Fruit fly (Drosophila melanogaster) whole organism: ENCODE data around the gene CG42542.

Experiments
- Dll ChIP-seq: fragments of >200 bp; optimal IDR thresholded peaks from 2 replicates; lab custom pipeline; 2017
- usp ChIP-seq: fragments of >200 bp; optimal IDR thresholded peaks from 2 replicates; lab custom pipeline; 2017; ENCODE audit warnings: missing biosample characterization, missing genetic modification characterization, mixed read lengths

DNA sequence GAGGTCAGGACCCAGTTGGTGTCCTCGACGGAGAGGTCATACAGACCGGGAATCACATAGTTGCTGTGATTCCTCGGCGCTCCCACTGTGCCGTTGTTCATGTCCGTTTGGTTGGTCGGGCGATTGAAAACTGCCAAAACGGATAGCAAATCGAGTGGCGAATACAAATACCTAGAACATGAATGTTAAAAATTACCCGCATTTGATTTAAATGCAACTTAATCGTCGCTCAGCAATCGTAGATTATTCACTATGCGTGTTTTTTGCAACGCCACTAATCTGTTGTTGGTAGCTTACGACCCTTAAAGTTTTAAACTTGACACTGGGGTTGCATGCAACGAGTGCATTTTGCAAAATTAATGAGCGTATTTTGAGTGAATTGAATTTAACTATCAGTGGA is 52.6 kb downstream of the CG42542 start, which contains the start of gene Amt:
- no peak for TF ChIP-seq usp (GFP tag; lab: Kevin White, UChicago)
- TF ChIP-seq Dll (lab: Kevin White, UChicago) = no peak
